Worm (Caenorhabditis elegans) whole organism, mixed stage, embryonic: Measurements from ENCODE around the gene abhd-5.2.

Experiments used
- blmp-1 ChIP-seq: fragments of 150-350 bp; optimal IDR thresholded peaks from 2 replicates; lab custom pipeline; 2014; ENCODE audit warnings: missing biosample characterization, missing genetic modification characterization
- lsy-2 ChIP-seq: fragments of 150-350 bp; optimal IDR thresholded peaks from 2 replicates; lab custom pipeline; 2014; ENCODE audit warnings: missing biosample characterization, missing genetic modification characterization
- unc-62 ChIP-seq: fragments of 150-350 bp; optimal IDR thresholded peaks from 2 replicates; lab custom pipeline; 2014; ENCODE audit warnings: missing biosample characterization, missing genetic modification reagents, missing genetic modification characterization

ce11 chrV:4862737-4863136, 18.3 kb downstream of the abhd-5.2 start, which contains the start of gene C37H5.13:
- no peak for TF ChIP-seq unc-62 (GFP tag; lab: Kevin White, UChicago)
- no peak for TF ChIP-seq lsy-2
- no peak for TF ChIP-seq blmp-1 (tag; lab: Kevin White, UChicago)
